Worm (Caenorhabditis elegans): ENCODE measurements around the gene rbr-2.

ce11 chrIV:10913081-10913480 is 6.8 kb upstream of the rbr-2 start, which contains the start of gene ZK593.2:
- no peak for TF ChIP-seq mep-1 (tag; optimal IDR thresholded peaks at IDR 0.05)
- TF ChIP-seq lsy-2 (tag; optimal IDR thresholded peaks at IDR 0.05) = no peak
- no peak for TF ChIP-seq nhr-12 (tag; optimal IDR thresholded peaks at IDR 0.05)
- TF ChIP-seq elt-3 (tag; optimal IDR thresholded peaks at IDR 0.05) = no peak
- no peak for TF ChIP-seq flh-1 (GFP tag; optimal IDR thresholded peaks at IDR 0.05)
- no peak for TF ChIP-seq snpc-4 (tag; optimal IDR thresholded peaks at IDR 0.05)
- TF ChIP-seq unc-62 (GFP tag; optimal IDR thresholded peaks at IDR 0.05) = no peak
- TF ChIP-seq lin-13 (tag; optimal IDR thresholded peaks at IDR 0.05) = no peak
- TF ChIP-seq unc-120 (tag; optimal IDR thresholded peaks at IDR 0.05; ENCODE audit: poor library complexity, severe bottlenecking) = no peak
- no peak for TF ChIP-seq M03D4.4 (tag; optimal IDR thresholded peaks at IDR 0.05)
- TF ChIP-seq nhr-237 (tag; optimal IDR thresholded peaks at IDR 0.05) = no peak

All from whole organism, mixed stage, embryonic.